Fruit fly (Drosophila melanogaster) whole organism, embryonic: Measurements from ENCODE around the gene dally.
A peak's percentile ranks its signal among the peaks of the same experiment; 100 is the strongest.

Experiments
- Ada2b ChIP-seq: fragments of 200-800 bp; sonication (Bioruptor generic); IDR thresholded peaks from 2 replicates; pipeline ENCODE4 v1.3.6; 2022; ENCODE audit warnings: missing biosample characterization, missing genetic modification characterization
- CG10366 ChIP-seq: fragments of 200-800 bp; sonication (Bioruptor generic); IDR thresholded peaks from 2 replicates; pipeline ENCODE4 v1.3.6; 2022; ENCODE audit warnings: missing biosample characterization, missing genetic modification characterization
- CG11723 ChIP-seq: fragments of 200-800 bp; sonication (Bioruptor generic); optimal IDR thresholded peaks from 2 replicates; lab custom pipeline; 2017; ENCODE audit warnings: missing biosample characterization, mild to moderate bottlenecking, missing genetic modification characterization
- CG12104 ChIP-seq: fragments of 200-800 bp; sonication (Bioruptor generic); optimal IDR thresholded peaks from 3 replicates; lab custom pipeline; 2016; ENCODE audit warnings: missing biosample characterization, missing genetic modification characterization
- CG12219 ChIP-seq: fragments of 200-800 bp; sonication (Bioruptor generic); optimal IDR thresholded peaks from 3 replicates; lab custom pipeline; 2018; ENCODE audit warnings: missing biosample characterization, mild to moderate bottlenecking, missing genetic modification characterization
- CG12236 ChIP-seq: fragments of 200-800 bp; sonication (Bioruptor generic); optimal IDR thresholded peaks from 2 replicates; lab custom pipeline; 2016; ENCODE audit warnings: missing biosample characterization, missing genetic modification characterization
- CG13287 ChIP-seq: fragments of 200-800 bp; sonication (Bioruptor generic); IDR thresholded peaks from 2 replicates; pipeline ENCODE4 v1.3.6; 2022; ENCODE audit warnings: missing biosample characterization, missing genetic modification characterization; ENCODE audit not compliant: partially characterized antibody
- CG1529 ChIP-seq: fragments of 200-800 bp; sonication (Bioruptor generic); optimal IDR thresholded peaks from 3 replicates; lab custom pipeline; 2018; ENCODE audit warnings: missing biosample characterization, missing genetic modification characterization
- CG1602 ChIP-seq: fragments of 200-800 bp; sonication (Bioruptor generic); optimal IDR thresholded peaks from 3 replicates; lab custom pipeline; 2016; ENCODE audit warnings: missing biosample characterization, missing genetic modification characterization
- CG18619 ChIP-seq: fragments of 200-800 bp; sonication (Bioruptor generic); optimal IDR thresholded peaks from 3 replicates; lab custom pipeline; 2017; ENCODE audit warnings: missing biosample characterization, mild to moderate bottlenecking, missing genetic modification characterization
- CG2678 ChIP-seq: fragments of 200-800 bp; sonication (Bioruptor generic); optimal IDR thresholded peaks from 3 replicates; lab custom pipeline; 2019; ENCODE audit warnings: missing biosample characterization, mild to moderate bottlenecking, missing genetic modification characterization, moderate library complexity
- CG2889 ChIP-seq: fragments of 200-800 bp; sonication (Bioruptor generic); IDR thresholded peaks from 3 replicates; pipeline ENCODE4 v1.3.6; 2022; ENCODE audit warnings: missing biosample characterization, missing genetic modification characterization
- CG42726 ChIP-seq: fragments of 200-800 bp; sonication (Bioruptor generic); IDR thresholded peaks from 2 replicates; pipeline ENCODE4 v1.3.6; 2022; ENCODE audit warnings: missing biosample characterization, missing genetic modification characterization; ENCODE audit not compliant: partially characterized antibody
- CG4707 ChIP-seq: fragments of 200-800 bp; sonication (Bioruptor generic); optimal IDR thresholded peaks from 2 replicates; lab custom pipeline; 2018; ENCODE audit warnings: missing biosample characterization, mild to moderate bottlenecking, missing genetic modification characterization, moderate library complexity
- CG6654 ChIP-seq: fragments of 200-800 bp; sonication (Bioruptor generic); optimal IDR thresholded peaks from 2 replicates; lab custom pipeline; 2017; ENCODE audit warnings: missing biosample characterization, mild to moderate bottlenecking, missing genetic modification characterization
- CG6765 ChIP-seq: fragments of 200-800 bp; sonication (Bioruptor generic); optimal IDR thresholded peaks from 3 replicates; lab custom pipeline; 2017; ENCODE audit warnings: missing biosample characterization, mild to moderate bottlenecking, missing genetic modification characterization
- Drgx ChIP-seq: fragments of 200-800 bp; sonication (Bioruptor generic); IDR thresholded peaks from 2 replicates; pipeline ENCODE4 v1.3.6; 2022; ENCODE audit warnings: missing biosample characterization, missing genetic modification characterization
- Fer1 ChIP-seq: fragments of 200-800 bp; sonication (Bioruptor generic); optimal IDR thresholded peaks from 2 replicates; lab custom pipeline; 2017; ENCODE audit warnings: missing biosample characterization, mild to moderate bottlenecking, missing genetic modification characterization
- Gsc ChIP-seq: fragments of 200-800 bp; sonication (Bioruptor generic); IDR thresholded peaks from 2 replicates; pipeline ENCODE4 v1.3.6; 2022; ENCODE audit warnings: missing biosample characterization, missing genetic modification characterization
- Hey ChIP-seq: fragments of 200-800 bp; sonication (Bioruptor generic); optimal IDR thresholded peaks from 3 replicates; lab custom pipeline; 2018; ENCODE audit warnings: missing biosample characterization, mild to moderate bottlenecking, missing genetic modification characterization
- HmgD ChIP-seq: fragments of 200-800 bp; sonication (Bioruptor generic); optimal IDR thresholded peaks from 3 replicates; lab custom pipeline; 2016; ENCODE audit warnings: missing biosample characterization, missing genetic modification characterization
- Hr51 ChIP-seq, 2 experiments: fragments of 200-800 bp; sonication (Bioruptor generic); optimal IDR thresholded peaks; 2 replicates in 1 of 2; 3 replicates in 1 of 2; lab custom pipeline; 2016 to 2018; ENCODE audit warnings: missing biosample characterization in 2 of 2, missing genetic modification characterization in 2 of 2, mild to moderate bottlenecking in 1 of 2, moderate library complexity in 1 of 2
- Lim3 ChIP-seq: fragments of 200-800 bp; sonication (Bioruptor generic); IDR thresholded peaks from 2 replicates; pipeline ENCODE4 v1.3.6; 2022; ENCODE audit warnings: missing biosample characterization, missing genetic modification characterization
- Mad ChIP-seq: fragments of 200-800 bp; sonication (Bioruptor generic); optimal IDR thresholded peaks from 2 replicates; lab custom pipeline; 2016; ENCODE audit warnings: missing biosample characterization, missing genetic modification characterization
- Med ChIP-seq: fragments of 200-800 bp; sonication (Bioruptor generic); peaks from one replicate; lab custom pipeline; 2016; ENCODE audit warnings: missing biosample characterization, missing genetic modification characterization, mild to moderate bottlenecking, inconsistent platforms, moderate library complexity
- Pdp1 ChIP-seq, 2 experiments: fragments of 200-800 bp; sonication (Bioruptor generic); optimal IDR thresholded peaks; 3 replicates each; lab custom pipeline; 2016; ENCODE audit warnings: missing biosample characterization in 2 of 2, missing genetic modification characterization in 2 of 2, mild to moderate bottlenecking in 1 of 2, moderate library complexity in 1 of 2
- Ravus ChIP-seq: fragments of 200-800 bp; sonication (Bioruptor generic); IDR thresholded peaks from 2 replicates; pipeline ENCODE4 v1.3.6; 2022; ENCODE audit warnings: missing biosample characterization, missing genetic modification characterization
- Sin3A ChIP-seq: fragments of >200 bp; optimal IDR thresholded peaks from 2 replicates; lab custom pipeline; 2018
- TFAM ChIP-seq: fragments of 200-800 bp; sonication (Bioruptor generic); optimal IDR thresholded peaks from 2 replicates; lab custom pipeline; 2017; ENCODE audit warnings: missing biosample characterization, missing genetic modification characterization, inconsistent platforms
- Vsx1 ChIP-seq: fragments of 200-800 bp; sonication (Bioruptor generic); optimal IDR thresholded peaks from 2 replicates; lab custom pipeline; 2017; ENCODE audit warnings: missing biosample characterization, mild to moderate bottlenecking, missing genetic modification characterization, missing genetic modification reagents
- ab ChIP-seq: fragments of 200-800 bp; sonication (Bioruptor generic); optimal IDR thresholded peaks from 2 replicates; lab custom pipeline; 2016; ENCODE audit warnings: missing biosample characterization, missing genetic modification characterization
- da ChIP-seq: fragments of 200-800 bp; sonication (Bioruptor generic); optimal IDR thresholded peaks from 2 replicates; lab custom pipeline; 2016; ENCODE audit warnings: missing biosample characterization, missing genetic modification characterization
- gcm ChIP-seq: fragments of 200-800 bp; sonication (Bioruptor generic); optimal IDR thresholded peaks from 2 replicates; lab custom pipeline; 2019; ENCODE audit warnings: missing biosample characterization, mild to moderate bottlenecking, missing genetic modification characterization, moderate library complexity
- hkb ChIP-seq, 2 experiments: fragments of 200-800 bp in 1 of 2; fragments of >200 bp in 1 of 2; sonication (Bioruptor generic) in 1 of 2; IDR thresholded peaks in 1 of 2; optimal IDR thresholded peaks in 1 of 2; 2 replicates each; pipeline versions ENCODE4 v1.3.6 to Lab custom; 2017 to 2022; ENCODE audit warnings: missing biosample characterization in 1 of 2, missing genetic modification characterization in 1 of 2
- kay ChIP-seq: fragments of 200-800 bp; sonication (Bioruptor generic); optimal IDR thresholded peaks from 2 replicates; lab custom pipeline; 2016; ENCODE audit warnings: missing biosample characterization, missing genetic modification characterization
- kni ChIP-seq: fragments of 200-800 bp; sonication (Bioruptor generic); optimal IDR thresholded peaks from 3 replicates; lab custom pipeline; 2017; ENCODE audit warnings: mild to moderate bottlenecking, missing biosample characterization, missing genetic modification reagents, missing genetic modification characterization
- lilli ChIP-seq: fragments of 200-800 bp; sonication (Bioruptor generic); optimal IDR thresholded peaks from 3 replicates; lab custom pipeline; 2016; ENCODE audit warnings: missing biosample characterization, missing genetic modification characterization
- mld ChIP-seq: fragments of 200-800 bp; sonication (Bioruptor generic); IDR thresholded peaks from 3 replicates; pipeline ENCODE4 v1.3.6; 2022; ENCODE audit warnings: missing biosample characterization, missing genetic modification characterization; ENCODE audit not compliant: partially characterized antibody
- otp ChIP-seq: fragments of 200-800 bp; sonication (Bioruptor generic); IDR thresholded peaks from 3 replicates; pipeline ENCODE4, ENCODE4 v1.3.6; 2022; ENCODE audit warnings: missing biosample characterization, missing genetic modification characterization
- pros ChIP-seq: fragments of 200-800 bp; sonication (Bioruptor generic); optimal IDR thresholded peaks from 3 replicates; lab custom pipeline; 2019; ENCODE audit warnings: missing biosample characterization, mild to moderate bottlenecking, missing genetic modification characterization, moderate library complexity
- ranshi ChIP-seq: fragments of 200-800 bp; sonication (Bioruptor generic); IDR thresholded peaks from 2 replicates; pipeline ENCODE4 v1.3.6; 2022; ENCODE audit warnings: missing biosample characterization, missing genetic modification characterization
- sens ChIP-seq: fragments of 200-800 bp; sonication (Bioruptor generic); peaks from one replicate; lab custom pipeline; 2016; ENCODE audit warnings: missing biosample characterization, missing genetic modification characterization
- slou ChIP-seq: fragments of 200-800 bp; sonication (Bioruptor generic); optimal IDR thresholded peaks from 3 replicates; lab custom pipeline; 2016; ENCODE audit warnings: missing biosample characterization, missing genetic modification characterization
- tap ChIP-seq: fragments of 200-800 bp; optimal IDR thresholded peaks from 3 replicates; lab custom pipeline; 2019; ENCODE audit warnings: missing biosample characterization, mild to moderate bottlenecking, missing genetic modification characterization, moderate library complexity
- tll ChIP-seq, 2 experiments: fragments of 200-800 bp in 1 of 2; fragments of >200 bp in 1 of 2; sonication (Bioruptor generic) in 1 of 2; optimal IDR thresholded peaks; 2 replicates each; lab custom pipeline; 2017 to 2019; ENCODE audit warnings: missing biosample characterization in 2 of 2, missing genetic modification characterization in 2 of 2, mild to moderate bottlenecking in 1 of 2, moderate library complexity in 1 of 2
- usp ChIP-seq: fragments of >200 bp; optimal IDR thresholded peaks from 2 replicates; lab custom pipeline; 2017; ENCODE audit warnings: missing biosample characterization, missing genetic modification characterization
- z ChIP-seq: fragments of 200-800 bp; sonication (Bioruptor generic); IDR thresholded peaks from 3 replicates; pipeline ENCODE4 v1.3.6; 2022; ENCODE audit warnings: missing biosample characterization, missing genetic modification characterization

The dally gene

dm6 chr3L:8920710-8921109 lies 93.4 kb downstream of the dally start (continued):
- TF ChIP-seq gcm (GFP tag; lab: Kevin White, UChicago) (peak; percentile 50), CG12219 (GFP tag; lab: Kevin White, UChicago) (peak; percentile 52), CG6765 (GFP tag; lab: Kevin White, UChicago) (peak; percentile 45), usp (GFP tag; lab: Kevin White, UChicago) (no peak), Mad (GFP tag; lab: Kevin White, UChicago) (peak; percentile 27), Ravus (peak; percentile 51; the same call in 1 of the 2 replicates), CG12104 (GFP tag; lab: Kevin White, UChicago) (peak; percentile 4), CG4707 (GFP tag; lab: Kevin White, UChicago) (peak; percentile 18), Gsc (GFP tag; lab: Robert Waterston, UW) (no peak)

- TF ChIP-seq Vsx1 (GFP tag; lab: Kevin White, UChicago) (no peak), Sin3A (lab: Kevin White, UChicago) (no peak), sens (GFP tag; lab: Kevin White, UChicago) (peak; percentile 68), Med (peak; percentile 37), Hr51 (GFP tag; optimal IDR thresholded peaks at IDR 0.05; lab: Kevin White, UChicago) (peak in 1 of 2 experiments; percentile 8), hkb (optimal IDR thresholded peaks at IDR 0.05; lab: Kevin White, UChicago) (no peak), hkb (GFP tag; IDR thresholded peaks at IDR 0.05; lab: Robert Waterston, UW) (0 out of 2 replicates have a peak, but pooled peaks have one; percentile 34), CG1529 (GFP tag; lab: Kevin White, UChicago) (no peak), Drgx (GFP tag; lab: Robert Waterston, UW) (peak; percentile 49)
Measured at dm6 chr3L:8924417-8924913, 97.2 kb downstream of the dally start.

dm6 chr3L:8924999-8925398 lies 97.7 kb downstream of the dally start:
- TF ChIP-seq CG10366 (no peak), Med (peak; percentile 23), Pdp1 (GFP tag; optimal IDR thresholded peaks at IDR 0.05; lab: Kevin White, UChicago) (no peak), TFAM (GFP tag; lab: Kevin White, UChicago) (no peak), HmgD (no peak), CG1602 (GFP tag; lab: Kevin White, UChicago) (no peak), Ada2b (GFP tag; lab: Robert Waterston, UW) (no peak), da (no peak), lilli (GFP tag; lab: Kevin White, UChicago) (no peak), CG2889 (no peak), pros (GFP tag; lab: Kevin White, UChicago) (peak; percentile 9), kay (GFP tag; lab: Kevin White, UChicago) (no peak), otp (GFP tag; lab: Robert Waterston, UW) (0 out of 3 replicates have a peak, but pooled peaks have one; percentile 40), ab (GFP tag; lab: Kevin White, UChicago) (no peak), CG6654 (GFP tag; lab: Kevin White, UChicago) (no peak), CG13287 (GFP tag; lab: Robert Waterston, UW) (no peak), slou (no peak), Hey (tag; lab: Kevin White, UChicago) (no peak), tll (GFP tag; optimal IDR thresholded peaks at IDR 0.05; lab: Kevin White, UChicago) (no peak), CG11723 (GFP tag; lab: Kevin White, UChicago) (no peak), mld (GFP tag; lab: Robert Waterston, UW) (no peak), ranshi (GFP tag; lab: Robert Waterston, UW) (no peak), z (GFP tag; lab: Robert Waterston, UW) (0 out of 3 replicates have a peak, but pooled peaks have one; percentile 18), CG12236 (GFP tag; lab: Kevin White, UChicago) (no peak), CG2678 (no peak), Fer1 (no peak), tap (peak; percentile 4), CG42726 (GFP tag; lab: Robert Waterston, UW) (no peak), CG18619 (GFP tag; lab: Kevin White, UChicago) (no peak), Lim3 (GFP tag; lab: Robert Waterston, UW) (no peak), kni (GFP tag; lab: Kevin White, UChicago) (peak; percentile 30)
